Fruit fly (Drosophila melanogaster) whole organism, embryonic: ENCODE data around the gene Ugt37C2.

ENCODE experiments used
- B-H2 ChIP-seq: fragments of 200-800 bp; sonication (Bioruptor generic); optimal IDR thresholded peaks from 2 replicates; lab custom pipeline; 2018; ENCODE audit warnings: missing biosample characterization, mild to moderate bottlenecking, missing genetic modification characterization
- Blimp-1 ChIP-seq: fragments of 200-800 bp; sonication (Bioruptor generic); optimal IDR thresholded peaks from 3 replicates; lab custom pipeline; 2018; ENCODE audit warnings: missing biosample characterization, missing genetic modification characterization, mild to moderate bottlenecking, moderate library complexity, missing genetic modification reagents
- CG10462 ChIP-seq: fragments of 200-800 bp; sonication (Bioruptor generic); optimal IDR thresholded peaks from 2 replicates; lab custom pipeline; 2016; ENCODE audit warnings: missing biosample characterization, missing genetic modification characterization
- CG11456 ChIP-seq: fragments of 200-800 bp; sonication (Bioruptor generic); IDR thresholded peaks from 3 replicates; pipeline ENCODE4 v1.3.6; 2022; ENCODE audit warnings: missing biosample characterization, missing genetic modification characterization
- CG11695 ChIP-seq: fragments of 200-800 bp; sonication (Bioruptor generic); IDR thresholded peaks from 3 replicates; pipeline ENCODE4 v1.3.6; 2022; ENCODE audit warnings: missing biosample characterization, missing genetic modification characterization
- CG12769 ChIP-seq: fragments of 200-800 bp; sonication (Bioruptor generic); optimal IDR thresholded peaks from 2 replicates; lab custom pipeline; 2019; ENCODE audit warnings: missing biosample characterization, mild to moderate bottlenecking, missing genetic modification characterization, moderate library complexity
- CG15011 ChIP-seq: fragments of 200-800 bp; sonication (Bioruptor generic); optimal IDR thresholded peaks from 3 replicates; lab custom pipeline; 2018; ENCODE audit warnings: missing biosample characterization, mild to moderate bottlenecking, missing genetic modification characterization
- CG1602 ChIP-seq: fragments of 200-800 bp; sonication (Bioruptor generic); optimal IDR thresholded peaks from 3 replicates; lab custom pipeline; 2016; ENCODE audit warnings: missing biosample characterization, missing genetic modification characterization
- CG16863 ChIP-seq: fragments of 200-800 bp; sonication (Bioruptor generic); optimal IDR thresholded peaks from 3 replicates; lab custom pipeline; 2016; ENCODE audit warnings: missing biosample characterization, missing genetic modification characterization
- CG1792 ChIP-seq: fragments of 200-800 bp; sonication (Bioruptor generic); optimal IDR thresholded peaks from 2 replicates; lab custom pipeline; 2016; ENCODE audit warnings: missing biosample characterization, missing genetic modification characterization
- CG18764 ChIP-seq: fragments of 200-800 bp; sonication (Bioruptor generic); optimal IDR thresholded peaks from 3 replicates; lab custom pipeline; 2016; ENCODE audit warnings: missing biosample characterization, missing genetic modification characterization
- CG2116 ChIP-seq: fragments of 200-800 bp; sonication (Bioruptor generic); optimal IDR thresholded peaks from 3 replicates; lab custom pipeline; 2018; ENCODE audit warnings: missing biosample characterization, mild to moderate bottlenecking, missing genetic modification characterization
- CG2202 ChIP-seq: fragments of 200-800 bp; sonication (Bioruptor generic); optimal IDR thresholded peaks from 2 replicates; lab custom pipeline; 2018; ENCODE audit warnings: missing biosample characterization, mild to moderate bottlenecking, missing genetic modification characterization
- CG2875 ChIP-seq: fragments of 200-800 bp; sonication (Bioruptor generic); optimal IDR thresholded peaks from 2 replicates; lab custom pipeline; 2017; ENCODE audit warnings: missing biosample characterization, mild to moderate bottlenecking, missing genetic modification characterization, missing genetic modification reagents
- CG3995 ChIP-seq: fragments of 200-800 bp; sonication (Bioruptor generic); optimal IDR thresholded peaks from 3 replicates; lab custom pipeline; 2016; ENCODE audit warnings: missing biosample characterization, missing genetic modification characterization
- CG6683 ChIP-seq: fragments of 200-800 bp; sonication (Bioruptor generic); optimal IDR thresholded peaks from 2 replicates; lab custom pipeline; 2017; ENCODE audit warnings: missing biosample characterization, mild to moderate bottlenecking, missing genetic modification characterization, missing genetic modification reagents
- CG8388 ChIP-seq: fragments of 200-800 bp; sonication (Bioruptor generic); optimal IDR thresholded peaks from 2 replicates; lab custom pipeline; 2019; ENCODE audit warnings: missing biosample characterization, mild to moderate bottlenecking, missing genetic modification characterization, moderate library complexity
- Dbx ChIP-seq: fragments of 200-800 bp; sonication (Bioruptor generic); IDR thresholded peaks from 3 replicates; pipeline ENCODE4 v1.3.6; 2022; ENCODE audit warnings: missing biosample characterization, missing genetic modification characterization
- Dip3 ChIP-seq: fragments of 200-800 bp; sonication (Bioruptor generic); optimal IDR thresholded peaks from 3 replicates; lab custom pipeline; 2016; ENCODE audit warnings: missing biosample characterization, missing genetic modification characterization
- Doc3 ChIP-seq: fragments of 200-800 bp; sonication (Bioruptor generic); IDR thresholded peaks from 3 replicates; pipeline ENCODE4 v1.3.6; 2022; ENCODE audit warnings: missing biosample characterization, missing genetic modification characterization; ENCODE audit not compliant: partially characterized antibody
- Hr78 ChIP-seq, 2 experiments: fragments of 200-800 bp in 1 of 2; fragments of >200 bp in 1 of 2; sonication (Bioruptor generic) in 1 of 2; optimal IDR thresholded peaks; 2 replicates each; lab custom pipeline; 2017 to 2019; ENCODE audit warnings: missing biosample characterization in 2 of 2, missing genetic modification characterization in 2 of 2, mild to moderate bottlenecking in 1 of 2, moderate library complexity in 1 of 2
- Med ChIP-seq: fragments of 200-800 bp; sonication (Bioruptor generic); peaks from one replicate; lab custom pipeline; 2016; ENCODE audit warnings: missing biosample characterization, missing genetic modification characterization, mild to moderate bottlenecking, inconsistent platforms, moderate library complexity
- Meics ChIP-seq: fragments of 200-800 bp; sonication (Bioruptor generic); optimal IDR thresholded peaks from 2 replicates; lab custom pipeline; 2017; ENCODE audit warnings: missing biosample characterization, mild to moderate bottlenecking, missing genetic modification characterization
- Neu2 ChIP-seq: fragments of 200-800 bp; sonication (Bioruptor generic); optimal IDR thresholded peaks from 3 replicates; lab custom pipeline; 2016; ENCODE audit warnings: missing biosample characterization, missing genetic modification characterization, borderline replicate concordance
- Poxn ChIP-seq: fragments of 200-800 bp; sonication (Bioruptor generic); IDR thresholded peaks from 2 replicates; pipeline ENCODE4 v1.3.6; 2022; ENCODE audit warnings: missing biosample characterization, missing genetic modification characterization
- Sox102F ChIP-seq: fragments of 200-800 bp; sonication (Bioruptor generic); optimal IDR thresholded peaks from 2 replicates; lab custom pipeline; 2018; ENCODE audit warnings: missing biosample characterization, mild to moderate bottlenecking, missing genetic modification characterization, moderate library complexity
- Stat92E ChIP-seq, 3 experiments: fragments of >200 bp in 2 of 3; fragments of 200-800 bp in 1 of 3; sonication (Bioruptor generic) in 1 of 3; optimal IDR thresholded peaks; 2 replicates each; lab custom pipeline; 2017 to 2019; ENCODE audit warnings: missing biosample characterization in 3 of 3, missing genetic modification characterization in 3 of 3, mild to moderate bottlenecking in 1 of 3, moderate library complexity in 1 of 3
- TFAM ChIP-seq: fragments of 200-800 bp; sonication (Bioruptor generic); optimal IDR thresholded peaks from 2 replicates; lab custom pipeline; 2017; ENCODE audit warnings: missing biosample characterization, missing genetic modification characterization, inconsistent platforms
- Tbp ChIP-seq: fragments of >200 bp; optimal IDR thresholded peaks from 2 replicates; lab custom pipeline; 2018; ENCODE audit warnings: missing biosample characterization, missing genetic modification characterization
- YL-1 ChIP-seq: fragments of 200-800 bp; sonication (Bioruptor generic); optimal IDR thresholded peaks from 3 replicates; lab custom pipeline; 2017; ENCODE audit warnings: missing biosample characterization, mild to moderate bottlenecking, missing genetic modification characterization
- bsh ChIP-seq, 2 experiments: fragments of 200-800 bp; sonication (Bioruptor generic); optimal IDR thresholded peaks; 2 replicates each; lab custom pipeline; 2017 to 2018; ENCODE audit warnings: mild to moderate bottlenecking in 2 of 2, missing biosample characterization in 2 of 2, missing genetic modification characterization in 2 of 2, moderate library complexity in 1 of 2
- cg ChIP-seq: fragments of 200-800 bp; sonication (Bioruptor generic); optimal IDR thresholded peaks from 3 replicates; lab custom pipeline; 2019; ENCODE audit warnings: missing biosample characterization, mild to moderate bottlenecking, missing genetic modification characterization, moderate library complexity
- chinmo ChIP-seq: fragments of 200-800 bp; sonication (Bioruptor generic); IDR thresholded peaks from 4 replicates; pipeline ENCODE4 v1.3.6; 2022; ENCODE audit warnings: missing biosample characterization, missing genetic modification characterization; ENCODE audit not compliant: partially characterized antibody
- chn ChIP-seq: fragments of 200-800 bp; sonication (Bioruptor generic); optimal IDR thresholded peaks from 2 replicates; lab custom pipeline; 2016; ENCODE audit warnings: missing biosample characterization, missing genetic modification characterization
- disco-r ChIP-seq: fragments of 200-800 bp; sonication (Bioruptor generic); optimal IDR thresholded peaks from 2 replicates; lab custom pipeline; 2016; ENCODE audit warnings: missing biosample characterization, missing genetic modification characterization
- eyg ChIP-seq: fragments of 200-800 bp; sonication (Bioruptor generic); optimal IDR thresholded peaks from 3 replicates; lab custom pipeline; 2016; ENCODE audit warnings: missing biosample characterization, missing genetic modification characterization
- fd64A ChIP-seq: fragments of 200-800 bp; sonication (Bioruptor generic); optimal IDR thresholded peaks from 3 replicates; lab custom pipeline; 2018; ENCODE audit warnings: missing biosample characterization, mild to moderate bottlenecking, missing genetic modification characterization
- gcm ChIP-seq: fragments of 200-800 bp; sonication (Bioruptor generic); optimal IDR thresholded peaks from 2 replicates; lab custom pipeline; 2019; ENCODE audit warnings: missing biosample characterization, mild to moderate bottlenecking, missing genetic modification characterization, moderate library complexity
- gem ChIP-seq: fragments of 200-800 bp; sonication (Bioruptor generic); optimal IDR thresholded peaks from 2 replicates; lab custom pipeline; 2019; ENCODE audit warnings: missing biosample characterization, mild to moderate bottlenecking, missing genetic modification characterization, moderate library complexity
- gsb ChIP-seq: fragments of 200-800 bp; sonication (Bioruptor generic); IDR thresholded peaks from 2 replicates; pipeline ENCODE4 v1.3.6; 2022; ENCODE audit warnings: missing biosample characterization, missing genetic modification characterization
- gsb-n ChIP-seq: fragments of 200-800 bp; sonication (Bioruptor generic); optimal IDR thresholded peaks from 3 replicates; lab custom pipeline; 2018; ENCODE audit warnings: missing biosample characterization, mild to moderate bottlenecking, missing genetic modification characterization
- ind ChIP-seq: fragments of 200-800 bp; sonication (Bioruptor generic); optimal IDR thresholded peaks from 3 replicates; lab custom pipeline; 2016; ENCODE audit warnings: missing biosample characterization, missing genetic modification characterization
- mirr ChIP-seq: fragments of 200-800 bp; sonication (Bioruptor generic); optimal IDR thresholded peaks from 3 replicates; lab custom pipeline; 2018; ENCODE audit warnings: missing biosample characterization, mild to moderate bottlenecking, missing genetic modification characterization
- p53 ChIP-seq: fragments of 200-800 bp; sonication (Bioruptor generic); optimal IDR thresholded peaks from 2 replicates; lab custom pipeline; 2016; ENCODE audit warnings: missing biosample characterization, missing genetic modification characterization
- peb ChIP-seq: fragments of 200-800 bp; sonication (Bioruptor generic); IDR thresholded peaks from 2 replicates; pipeline ENCODE4 v1.3.6; 2022; ENCODE audit warnings: missing biosample characterization, missing genetic modification characterization
- phol ChIP-seq: fragments of 200-800 bp; sonication (Bioruptor generic); optimal IDR thresholded peaks from 3 replicates; lab custom pipeline; 2018; ENCODE audit warnings: missing biosample characterization, mild to moderate bottlenecking, missing genetic modification characterization, moderate library complexity
- salm ChIP-seq: fragments of 200-800 bp; sonication (Bioruptor generic); optimal IDR thresholded peaks from 2 replicates; lab custom pipeline; 2018; ENCODE audit warnings: missing biosample characterization, mild to moderate bottlenecking, missing genetic modification characterization
- slp2 ChIP-seq: fragments of 200-800 bp; sonication (Bioruptor generic); optimal IDR thresholded peaks from 2 replicates; lab custom pipeline; 2016; ENCODE audit warnings: missing biosample characterization, missing genetic modification characterization
- sob ChIP-seq: fragments of 200-800 bp; sonication (Bioruptor generic); IDR thresholded peaks from 2 replicates; pipeline ENCODE4 v1.3.6; 2022; ENCODE audit warnings: missing biosample characterization, missing genetic modification characterization
- stc ChIP-seq: fragments of 200-800 bp; sonication (Bioruptor generic); IDR thresholded peaks from 2 replicates; pipeline ENCODE4 v1.3.6; 2022; ENCODE audit warnings: missing biosample characterization, missing genetic modification characterization
- vnd ChIP-seq: fragments of 200-800 bp; sonication (Bioruptor generic); IDR thresholded peaks from 3 replicates; pipeline ENCODE4 v1.3.6; 2022; ENCODE audit warnings: missing biosample characterization, missing genetic modification characterization; ENCODE audit not compliant: partially characterized antibody

Ugt37C2 gene

DNA sequence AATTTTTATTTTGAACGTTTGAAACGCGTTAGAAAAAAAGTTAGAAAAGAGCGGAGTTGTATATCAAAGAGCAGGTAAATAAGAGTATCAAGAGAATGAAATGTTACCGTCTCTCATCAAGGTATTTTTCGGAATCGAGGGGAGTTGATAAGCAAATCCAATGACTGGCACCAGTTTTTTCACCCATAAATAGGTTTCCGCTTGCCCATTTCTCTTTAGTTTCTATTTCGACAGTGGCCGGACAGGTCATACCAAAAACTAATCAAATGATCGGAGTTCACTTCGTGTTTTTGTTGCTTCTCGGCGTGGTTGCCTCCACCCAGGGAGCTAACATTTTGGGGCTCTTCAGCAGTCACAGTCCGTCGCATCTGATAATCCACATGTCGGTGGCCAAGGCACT, at the start of gene Ugt37C2 (continued):
- TF ChIP-seq CG1792 (no peak), salm (no peak), CG2202 (tag; lab: Kevin White, UChicago) (no peak), gsb (GFP tag; lab: Robert Waterston, UW) (no peak), TFAM (no peak), gcm (no peak), gsb-n (tag; lab: Kevin White, UChicago) (no peak), B-H2 (GFP tag; lab: Kevin White, UChicago) (no peak), CG2116 (GFP tag; lab: Kevin White, UChicago) (no peak), CG11695 (GFP tag; lab: Robert Waterston, UW) (no peak), CG10462 (GFP tag; lab: Kevin White, UChicago) (no peak), p53 (GFP tag; lab: Kevin White, UChicago) (no peak), Poxn (GFP tag; lab: Robert Waterston, UW) (no peak), YL-1 (GFP tag; lab: Kevin White, UChicago) (no peak), Dip3 (GFP tag; lab: Kevin White, UChicago) (no peak), Meics (GFP tag; lab: Kevin White, UChicago) (no peak), CG2875 (GFP tag; lab: Kevin White, UChicago) (no peak), chinmo (0 out of 4 replicates have a peak, but pooled peaks have one; percentile 30), disco-r (no peak), Sox102F (no peak), Neu2 (GFP tag; lab: Kevin White, UChicago) (no peak), Hr78 (GFP tag; optimal IDR thresholded peaks at IDR 0.05; lab: Kevin White, UChicago) (no peak), mirr (peak; percentile 18), Med (GFP tag; lab: Kevin White, UChicago) (peak; percentile 54), CG15011 (GFP tag; lab: Kevin White, UChicago) (no peak), CG6683 (no peak), Tbp (GFP tag; lab: Kevin White, UChicago) (no peak), gem (tag; lab: Kevin White, UChicago) (no peak), eyg (GFP tag; lab: Kevin White, UChicago) (no peak), fd64A (no peak), ind (no peak), phol (tag; lab: Kevin White, UChicago) (no peak), Stat92E (GFP tag; optimal IDR thresholded peaks at IDR 0.05; lab: Kevin White, UChicago) (no peak), Doc3 (GFP tag; lab: Robert Waterston, UW) (no peak), CG11456 (0 out of 3 replicates have a peak, but pooled peaks have one; percentile 20), stc (GFP tag; lab: Robert Waterston, UW) (no peak), CG3995 (GFP tag; lab: Kevin White, UChicago) (no peak), CG1602 (no peak), CG16863 (GFP tag; lab: Kevin White, UChicago) (no peak), Dbx (GFP tag; lab: Robert Waterston, UW) (0 out of 3 replicates have a peak, but pooled peaks have one; percentile 23), CG18764 (no peak), sob (GFP tag; lab: Robert Waterston, UW) (no peak), vnd (GFP tag; lab: Robert Waterston, UW) (no peak), CG12769 (peak; percentile 40), chn (GFP tag; lab: Kevin White, UChicago) (no peak), Blimp-1 (no peak), cg (GFP tag; lab: Kevin White, UChicago) (no peak), peb (GFP tag; lab: Robert Waterston, UW) (no peak), CG8388 (no peak), bsh (GFP tag; optimal IDR thresholded peaks at IDR 0.05; lab: Kevin White, UChicago) (no peak), slp2 (GFP tag; lab: Kevin White, UChicago) (no peak)
